Fruit fly (Drosophila melanogaster): ENCODE measurements around the gene Pi3K92E.

The Pi3K92E gene

DNA sequence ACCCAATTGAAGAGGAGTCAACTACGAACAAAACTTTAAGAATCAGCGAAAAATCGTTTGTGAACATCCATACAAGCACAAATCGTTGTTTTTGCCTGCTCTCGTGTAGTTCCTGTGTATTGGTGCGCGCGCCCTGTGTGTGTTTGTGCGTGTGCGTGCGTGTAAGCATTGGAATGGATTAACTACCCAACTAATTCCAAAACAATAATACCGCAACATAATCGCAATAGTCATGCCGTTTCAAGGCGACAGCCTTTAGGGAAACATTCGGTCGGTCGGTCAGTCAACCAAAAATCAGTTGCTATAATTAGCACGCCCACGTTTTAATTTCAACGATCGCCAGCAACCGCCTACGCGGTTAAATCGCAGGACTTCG, 41.1 kb downstream of the Pi3K92E start:
- no peak for TF ChIP-seq Dfd (GFP tag; optimal IDR thresholded peaks at IDR 0.05)
- TF ChIP-seq OdsH (GFP tag; optimal IDR thresholded peaks at IDR 0.05) = no peak
- TF ChIP-seq CG32264 (GFP tag; optimal IDR thresholded peaks at IDR 0.05) = no peak
- TF ChIP-seq psq (GFP tag; optimal IDR thresholded peaks at IDR 0.05) = no peak
- TF ChIP-seq Jra (GFP tag; optimal IDR thresholded peaks at IDR 0.05) = no peak

DNA sequence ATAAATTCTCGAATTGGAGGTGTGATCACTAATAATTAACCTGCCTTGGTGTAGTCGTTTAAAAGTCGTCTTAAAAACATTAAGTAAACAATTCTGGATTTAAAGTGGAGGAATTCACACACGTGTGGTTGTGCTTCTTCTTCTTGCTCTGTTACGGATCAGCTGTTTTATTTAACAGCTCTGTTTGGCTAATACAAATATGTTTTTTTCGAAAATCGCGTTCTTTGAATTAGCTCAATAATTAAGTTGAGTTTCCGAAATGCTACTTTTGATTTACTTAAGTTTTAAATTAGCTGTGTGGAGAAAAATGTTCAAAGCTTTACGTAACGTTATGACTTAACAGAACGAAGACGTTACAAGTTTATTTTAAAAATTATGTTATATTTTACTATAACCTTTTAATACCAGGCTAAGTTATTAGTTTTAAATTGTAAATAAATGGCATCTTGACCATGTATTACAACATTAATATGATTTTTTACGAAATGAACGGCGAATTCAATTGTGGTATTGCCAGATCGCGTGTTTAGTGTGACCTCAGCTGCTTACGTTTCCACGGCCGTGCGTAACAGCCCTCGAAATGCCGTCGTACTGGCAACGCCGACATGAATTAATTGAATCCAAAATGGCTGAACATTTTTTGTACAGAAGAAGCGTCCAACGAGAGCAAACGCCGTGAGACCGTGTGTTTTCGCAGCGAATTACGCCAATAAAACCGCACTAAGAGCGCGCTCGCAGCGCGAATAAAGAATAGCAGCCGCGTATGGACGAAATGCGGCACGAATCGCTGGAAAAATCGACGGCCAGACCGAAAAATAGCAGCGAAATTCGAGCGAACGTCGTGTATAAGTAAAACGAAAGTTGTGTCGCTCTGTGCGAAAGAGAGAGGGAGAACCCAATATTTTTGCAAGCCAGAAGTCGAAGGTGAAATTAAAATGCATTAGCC, 41.7 kb downstream of the Pi3K92E start, which contains the start of the genes Pus1 and bon:
Gene Pus1, minus strand, starts transcription at position 155 of the 946 bp plus-strand sequence.
Gene bon, plus strand, starts transcription at position 623 of the 946 bp plus-strand sequence.
- TF ChIP-seq foxo (GFP tag; optimal IDR thresholded peaks at IDR 0.05) = peak in 1 of 2 experiments; percentile 59
- no peak for TF ChIP-seq tai (GFP tag; optimal IDR thresholded peaks at IDR 0.05)
- no peak for TF ChIP-seq CG32264 (GFP tag; optimal IDR thresholded peaks at IDR 0.05)
- TF ChIP-seq Hr83 (GFP tag; optimal IDR thresholded peaks at IDR 0.05; ENCODE audit: poor library complexity, severe bottlenecking) = peak; percentile 39
- peak; percentile 89 for TF ChIP-seq Vsx2 (GFP tag; optimal IDR thresholded peaks at IDR 0.05; ENCODE audit: partially characterized antibody)
- no peak for TF ChIP-seq Hr78 (GFP tag; optimal IDR thresholded peaks at IDR 0.05)
- TF ChIP-seq psq (GFP tag; optimal IDR thresholded peaks at IDR 0.05) = peak; percentile 40
- TF ChIP-seq N (GFP tag; optimal IDR thresholded peaks at IDR 0.05) = no peak
- TF ChIP-seq fru (GFP tag; optimal IDR thresholded peaks at IDR 0.05) = peak; percentile 1
- TF ChIP-seq pan (optimal IDR thresholded peaks at IDR 0.05) = no peak
- no peak for TF ChIP-seq CrebA (GFP tag; optimal IDR thresholded peaks at IDR 0.05; ENCODE audit: borderline replicate concordance)
- TF ChIP-seq GATAd (GFP tag; optimal IDR thresholded peaks at IDR 0.05) = no peak
- TF ChIP-seq OdsH (GFP tag; optimal IDR thresholded peaks at IDR 0.05) = no peak
- TF ChIP-seq br (GFP tag; optimal IDR thresholded peaks at IDR 0.05) = no peak
- no peak for TF ChIP-seq usp (GFP tag; optimal IDR thresholded peaks at IDR 0.05)
- TF ChIP-seq Sp1 (GFP tag; optimal IDR thresholded peaks at IDR 0.05) = peak; percentile 15
- TF ChIP-seq HLH106 (tag; optimal IDR thresholded peaks at IDR 0.05) = peak; percentile 5
- TF ChIP-seq dmrt93B (GFP tag; optimal IDR thresholded peaks at IDR 0.05) = no peak
- peak; percentile 24 for TF ChIP-seq Myc (optimal IDR thresholded peaks at IDR 0.05)
- TF ChIP-seq Abd-B (GFP tag; optimal IDR thresholded peaks at IDR 0.05) = no peak
- no peak for TF ChIP-seq CG9705 (GFP tag; optimal IDR thresholded peaks at IDR 0.05)
- TF ChIP-seq dsf (GFP tag; optimal IDR thresholded peaks at IDR 0.05; ENCODE audit: borderline replicate concordance) = no peak
- peak; percentile 36 for TF ChIP-seq h (GFP tag; optimal IDR thresholded peaks at IDR 0.05)
- TF ChIP-seq dl (GFP tag; optimal IDR thresholded peaks at IDR 0.05; ENCODE audit: insufficient read depth in 1 of 2, partially characterized antibody in 2 of 2) = no peak
- no peak for TF ChIP-seq woc (GFP tag; optimal IDR thresholded peaks at IDR 0.05)
- TF ChIP-seq Dif (GFP tag; optimal IDR thresholded peaks at IDR 0.05; ENCODE audit: partially characterized antibody) = peak; percentile 29
- TF ChIP-seq rgr (GFP tag; optimal IDR thresholded peaks at IDR 0.05) = peak; percentile 30
- no peak for TF ChIP-seq sv (GFP tag; optimal IDR thresholded peaks at IDR 0.05)
- no peak for TF ChIP-seq ey (GFP tag; optimal IDR thresholded peaks at IDR 0.05)
- TF ChIP-seq sage (GFP tag; optimal IDR thresholded peaks at IDR 0.05) = peak; percentile 46
- no peak for TF ChIP-seq Dfd (GFP tag; optimal IDR thresholded peaks at IDR 0.05)
- no peak for TF ChIP-seq Rel (GFP tag; optimal IDR thresholded peaks at IDR 0.05)
- TF ChIP-seq Rel (tag; optimal IDR thresholded peaks at IDR 0.05) = peak; percentile 61
- no peak for TF ChIP-seq jim (GFP tag; optimal IDR thresholded peaks at IDR 0.05)
- TF ChIP-seq lola (GFP tag; optimal IDR thresholded peaks at IDR 0.05) = no peak
- TF ChIP-seq brk (GFP tag; optimal IDR thresholded peaks at IDR 0.05) = peak; percentile 62
- no peak for TF ChIP-seq Mio (GFP tag; optimal IDR thresholded peaks at IDR 0.05)
- peak; percentile 12 for TF ChIP-seq Jra (GFP tag; optimal IDR thresholded peaks at IDR 0.05)
- TF ChIP-seq Hnf4 (GFP tag; optimal IDR thresholded peaks at IDR 0.05) = peak; percentile 6

All from whole organism, wandering third instar larva.